Fruit fly (Drosophila melanogaster): ENCODE results near the gene CG31688.

- TF ChIP-seq psq (optimal IDR thresholded peaks at IDR 0.05), result no peak
- no peak for TF ChIP-seq pan (optimal IDR thresholded peaks at IDR 0.05)
- TF ChIP-seq EcR (GFP tag; optimal IDR thresholded peaks at IDR 0.05), result no peak
Observed at dm6 chr2L:20424560-20424959, 1.4 kb upstream of the CG31688 start, which contains the start of gene CG15130.

Data from whole organism.